Worm (Caenorhabditis elegans) whole organism, L1 larva: Measurements from ENCODE around the gene dyci-1.
A peak's percentile ranks its signal among the peaks of the same experiment; 100 is the strongest.

ENCODE experiments used
- C34B4.2 ChIP-seq: sonication (generic microtip); optimal IDR thresholded peaks from 2 replicates; lab custom pipeline; 2017; ENCODE audit warnings: mild to moderate bottlenecking, missing genetic modification characterization, missing compliant biosample characterization
- Y116A8C.19 ChIP-seq: sonication (generic microtip); optimal IDR thresholded peaks from 2 replicates; lab custom pipeline; 2016; ENCODE audit warnings: missing compliant biosample characterization, missing genetic modification characterization, borderline replicate concordance
- aha-1 ChIP-seq: fragments of 150-350 bp; optimal IDR thresholded peaks from 2 replicates; lab custom pipeline; 2014; ENCODE audit warnings: missing biosample characterization, missing genetic modification characterization
- alr-1 ChIP-seq: fragments of 200-800 bp; sonication (Bioruptor generic); optimal IDR thresholded peaks from 2 replicates; lab custom pipeline; 2018; ENCODE audit warnings: borderline replicate concordance, mild to moderate bottlenecking, missing genetic modification characterization, missing compliant biosample characterization
- aly-2 ChIP-seq: fragments of 150-350 bp; optimal IDR thresholded peaks from 2 replicates; lab custom pipeline; 2014; ENCODE audit warnings: missing biosample characterization, missing genetic modification characterization
- ama-1 ChIP-seq: fragments of 150-350 bp; optimal IDR thresholded peaks from 2 replicates; lab custom pipeline; 2014
- blmp-1 ChIP-seq: fragments of 150-350 bp; optimal IDR thresholded peaks from 2 replicates; lab custom pipeline; 2014; ENCODE audit warnings: missing biosample characterization, missing genetic modification characterization
- ceh-82 ChIP-seq, 3 experiments: fragments of 150-350 bp in 1 of 3; sonication (generic microtip) in 2 of 3; optimal IDR thresholded peaks; 2 replicates each; lab custom pipeline; 2014 to 2017; ENCODE audit warnings: missing biosample characterization in 3 of 3, missing genetic modification characterization in 3 of 3
- ceh-88 ChIP-seq: fragments of 200-800 bp; sonication (Bioruptor generic); IDR thresholded peaks from 2 replicates; pipeline ENCODE4 v1.3.6; 2022; ENCODE audit warnings: missing genetic modification characterization, missing compliant biosample characterization
- ces-1 ChIP-seq: fragments of 150-350 bp; optimal IDR thresholded peaks from 2 replicates; lab custom pipeline; 2014; ENCODE audit warnings: missing biosample characterization, missing genetic modification reagents, missing genetic modification characterization
- dpl-1 ChIP-seq, 3 experiments: fragments of 150-350 bp in 2 of 3; sonication (generic microtip) in 1 of 3; optimal IDR thresholded peaks; 2 replicates each; lab custom pipeline; 2014 to 2017; ENCODE audit warnings: missing biosample characterization in 3 of 3, missing genetic modification characterization in 3 of 3, missing genetic modification reagents in 3 of 3
- efl-1 ChIP-seq, 4 experiments: fragments of 150-350 bp; optimal IDR thresholded peaks in 3 of 4; peaks in 1 of 4; 1 replicate in 1 of 4; 2 replicates in 3 of 4; lab custom pipeline; 2014; ENCODE audit warnings: missing biosample characterization in 2 of 4, missing genetic modification characterization in 2 of 4, missing genetic modification reagents in 2 of 4
- efl-3 ChIP-seq: fragments of 200-800 bp; sonication (Bioruptor generic); optimal IDR thresholded peaks from 2 replicates; lab custom pipeline; 2018; ENCODE audit warnings: mild to moderate bottlenecking, missing genetic modification characterization, missing compliant biosample characterization
- egl-27 ChIP-seq, 2 experiments: fragments of 150-350 bp in 1 of 2; sonication (generic microtip); optimal IDR thresholded peaks; 3 replicates each; lab custom pipeline; 2017 to 2018; ENCODE audit warnings: missing biosample characterization in 2 of 2, missing genetic modification characterization in 2 of 2, missing genetic modification reagents in 2 of 2
- elt-2 ChIP-seq: sonication (generic microtip); optimal IDR thresholded peaks from 2 replicates; lab custom pipeline; 2016; ENCODE audit warnings: missing genetic modification characterization, mild to moderate bottlenecking, inconsistent platforms, missing compliant biosample characterization, missing genetic modification reagents
- ets-5 ChIP-seq: fragments of 200-800 bp; sonication (Bioruptor generic); IDR thresholded peaks from 2 replicates; pipeline ENCODE4 v1.3.6; 2022; ENCODE audit warnings: missing genetic modification characterization, missing compliant biosample characterization
- fkh-10 ChIP-seq: sonication (generic microtip); optimal IDR thresholded peaks from 2 replicates; lab custom pipeline; 2017; ENCODE audit warnings: missing biosample characterization, missing genetic modification reagents, missing genetic modification characterization
- fkh-4 ChIP-seq: sonication (generic microtip); optimal IDR thresholded peaks from 2 replicates; lab custom pipeline; 2016; ENCODE audit warnings: missing compliant biosample characterization, missing genetic modification characterization, borderline replicate concordance
- fos-1 ChIP-seq: fragments of 150-350 bp; optimal IDR thresholded peaks from 2 replicates; lab custom pipeline; 2014; ENCODE audit warnings: missing biosample characterization, missing genetic modification characterization
- grh-1 ChIP-seq: fragments of 200-800 bp; sonication (Bioruptor generic); IDR thresholded peaks from 2 replicates; pipeline ENCODE4 v1.3.6; 2022; ENCODE audit warnings: missing genetic modification reagents, missing genetic modification characterization, missing compliant biosample characterization
- hlh-4 ChIP-seq: sonication (generic microtip); optimal IDR thresholded peaks from 2 replicates; lab custom pipeline; 2016; ENCODE audit warnings: mild to moderate bottlenecking, missing genetic modification characterization, missing compliant biosample characterization
- hpl-2 ChIP-seq: fragments of 150-350 bp; optimal IDR thresholded peaks from 2 replicates; lab custom pipeline; 2014; ENCODE audit warnings: missing biosample characterization, missing genetic modification reagents, missing genetic modification characterization
- irx-1 ChIP-seq: sonication (generic microtip); optimal IDR thresholded peaks from 2 replicates; lab custom pipeline; 2016; ENCODE audit warnings: missing genetic modification characterization, missing compliant biosample characterization
- isw-1 ChIP-seq: fragments of 200-800 bp; sonication (Bioruptor generic); IDR thresholded peaks from 2 replicates; pipeline ENCODE4 v1.3.6; 2022; ENCODE audit warnings: missing genetic modification characterization, missing compliant biosample characterization
- jun-1 ChIP-seq: fragments of 150-350 bp; optimal IDR thresholded peaks from 2 replicates; lab custom pipeline; 2014; ENCODE audit warnings: missing biosample characterization, missing genetic modification reagents, missing genetic modification characterization
- lin-13 ChIP-seq: fragments of 150-350 bp; optimal IDR thresholded peaks from 2 replicates; lab custom pipeline; 2014; ENCODE audit warnings: missing biosample characterization, missing genetic modification reagents, missing genetic modification characterization
- lin-14 ChIP-seq: fragments of 200-800 bp; sonication (Bioruptor generic); optimal IDR thresholded peaks from 2 replicates; lab custom pipeline; 2018; ENCODE audit warnings: mild to moderate bottlenecking, missing genetic modification characterization, moderate library complexity, missing compliant biosample characterization
- lin-15B ChIP-seq: fragments of 150-350 bp; sonication (generic microtip); optimal IDR thresholded peaks from 3 replicates; lab custom pipeline; 2014; ENCODE audit warnings: missing biosample characterization, missing genetic modification characterization
- lir-3 ChIP-seq: sonication (generic microtip); optimal IDR thresholded peaks from 2 replicates; lab custom pipeline; 2016; ENCODE audit warnings: mild to moderate bottlenecking, missing genetic modification characterization, moderate library complexity, missing compliant biosample characterization; ENCODE audit not compliant: poor library complexity
- lsy-2 ChIP-seq, 2 experiments: fragments of 150-350 bp; optimal IDR thresholded peaks; 2 replicates each; lab custom pipeline; 2014; ENCODE audit warnings: missing biosample characterization in 2 of 2, missing genetic modification characterization in 2 of 2
- mab-9 ChIP-seq: fragments of 200-800 bp; sonication (Bioruptor generic); IDR thresholded peaks from 2 replicates; pipeline ENCODE4 v1.3.6; 2022; ENCODE audit warnings: missing genetic modification reagents, missing genetic modification characterization, missing compliant biosample characterization
- mep-1 ChIP-seq: fragments of 150-350 bp; optimal IDR thresholded peaks from 2 replicates; lab custom pipeline; 2014; ENCODE audit warnings: missing biosample characterization, missing genetic modification characterization
- nhr-11 ChIP-seq: fragments of 150-350 bp; optimal IDR thresholded peaks from 2 replicates; lab custom pipeline; 2014; ENCODE audit warnings: missing biosample characterization, missing genetic modification characterization
- nhr-237 ChIP-seq: fragments of 150-350 bp; optimal IDR thresholded peaks from 2 replicates; lab custom pipeline; 2014; ENCODE audit warnings: missing biosample characterization, missing genetic modification characterization
- nhr-28 ChIP-seq: fragments of 150-350 bp; optimal IDR thresholded peaks from 2 replicates; lab custom pipeline; 2014; ENCODE audit warnings: missing biosample characterization, missing genetic modification characterization
- nhr-47 ChIP-seq: sonication (generic microtip); optimal IDR thresholded peaks from 2 replicates; lab custom pipeline; 2016; ENCODE audit warnings: mild to moderate bottlenecking, missing genetic modification characterization, moderate library complexity, missing compliant biosample characterization
- nhr-84 ChIP-seq: sonication (generic microtip); optimal IDR thresholded peaks from 2 replicates; lab custom pipeline; 2017; ENCODE audit warnings: missing biosample characterization, missing genetic modification characterization
- nhr-85 ChIP-seq: sonication (generic microtip); peaks from one replicate; lab custom pipeline; 2016; ENCODE audit warnings: missing genetic modification characterization, inconsistent platforms, missing compliant biosample characterization
- pax-3 ChIP-seq: fragments of 200-800 bp; sonication (Bioruptor generic); optimal IDR thresholded peaks from 2 replicates; lab custom pipeline; 2018; ENCODE audit warnings: mild to moderate bottlenecking, missing genetic modification characterization, moderate library complexity, missing compliant biosample characterization
- pqm-1 ChIP-seq: sonication (generic microtip); optimal IDR thresholded peaks from 3 replicates; lab custom pipeline; 2017; ENCODE audit warnings: missing biosample characterization, missing genetic modification characterization
- skn-1 ChIP-seq: fragments of 150-350 bp; optimal IDR thresholded peaks from 2 replicates; lab custom pipeline; 2014; ENCODE audit warnings: missing biosample characterization, missing genetic modification characterization
- snpc-4 ChIP-seq: fragments of 150-350 bp; optimal IDR thresholded peaks from 2 replicates; lab custom pipeline; 2014; ENCODE audit warnings: missing biosample characterization, missing genetic modification characterization
- snu-23 ChIP-seq: sonication (generic microtip); optimal IDR thresholded peaks from 2 replicates; lab custom pipeline; 2016; ENCODE audit warnings: missing genetic modification characterization, missing compliant biosample characterization
- sup-37 ChIP-seq: fragments of 200-800 bp; sonication (Bioruptor generic); optimal IDR thresholded peaks from 2 replicates; lab custom pipeline; 2018; ENCODE audit warnings: mild to moderate bottlenecking, missing genetic modification characterization, missing compliant biosample characterization
- swsn-7 ChIP-seq: sonication (generic microtip); optimal IDR thresholded peaks from 2 replicates; lab custom pipeline; 2016; ENCODE audit warnings: missing genetic modification characterization, missing compliant biosample characterization
- tbx-2 ChIP-seq: sonication (generic microtip); optimal IDR thresholded peaks from 2 replicates; lab custom pipeline; 2016; ENCODE audit warnings: missing genetic modification characterization, missing compliant biosample characterization
- tlp-1 ChIP-seq: fragments of 150-350 bp; optimal IDR thresholded peaks from 2 replicates; lab custom pipeline; 2014; ENCODE audit warnings: missing biosample characterization, missing genetic modification characterization
- unc-130 ChIP-seq: fragments of 150-350 bp; optimal IDR thresholded peaks from 2 replicates; lab custom pipeline; 2017; ENCODE audit warnings: missing biosample characterization, missing genetic modification characterization, inconsistent platforms
- unc-62 ChIP-seq: fragments of 150-350 bp; optimal IDR thresholded peaks from 2 replicates; lab custom pipeline; 2014; ENCODE audit warnings: missing biosample characterization, missing genetic modification reagents, missing genetic modification characterization
- unc-98 ChIP-seq: fragments of 200-800 bp; sonication (Bioruptor generic); IDR thresholded peaks from 2 replicates; pipeline ENCODE4 v1.3.6; 2022; ENCODE audit warnings: missing genetic modification characterization, missing compliant biosample characterization
- vab-15 ChIP-seq: sonication (generic microtip); optimal IDR thresholded peaks from 2 replicates; lab custom pipeline; 2017; ENCODE audit warnings: missing genotype, mild to moderate bottlenecking, missing genetic modification characterization, missing compliant biosample characterization
- xbp-1 ChIP-seq: sonication (generic microtip); optimal IDR thresholded peaks from 2 replicates; lab custom pipeline; 2016; ENCODE audit warnings: missing genetic modification characterization, missing compliant biosample characterization
- zag-1 ChIP-seq: fragments of 150-350 bp; optimal IDR thresholded peaks from 2 replicates; lab custom pipeline; 2014; ENCODE audit warnings: missing biosample characterization, missing genetic modification characterization
- ztf-11 ChIP-seq, 2 experiments: sonication (generic microtip); optimal IDR thresholded peaks; 2 replicates each; lab custom pipeline; 2016 to 2017; ENCODE audit warnings: missing genetic modification characterization in 2 of 2, missing biosample characterization in 1 of 2, missing compliant biosample characterization in 1 of 2

The dyci-1 gene

DNA sequence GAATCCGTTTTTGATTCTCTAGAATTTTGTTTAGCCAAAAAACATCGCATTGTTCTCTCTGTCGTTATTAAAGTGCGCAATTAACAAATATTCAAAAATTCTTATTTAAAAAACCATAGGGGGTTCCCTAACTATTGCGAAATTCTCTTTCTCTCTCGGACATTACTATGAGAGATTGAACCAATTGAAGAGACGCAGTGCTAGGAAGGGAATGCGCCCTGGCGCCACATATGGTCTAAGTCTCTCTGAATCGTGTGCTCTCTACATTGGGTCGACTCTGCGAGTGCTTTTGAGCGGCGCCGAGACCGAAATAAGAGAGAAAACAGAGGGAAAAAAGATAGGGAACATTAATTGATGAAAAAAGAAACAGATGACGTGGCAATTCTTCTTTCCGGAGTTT is 801 bp upstream of the dyci-1 start:
- TF ChIP-seq alr-1 (no peak), vab-15 (tag; lab: Kevin White, UChicago) (no peak), tbx-2 (peak; percentile 71), hpl-2 (GFP tag; lab: Kevin White, UChicago) (peak; percentile 50), ama-1 (lab: Kevin White, UChicago) (peak; percentile 19), fos-1 (no peak), skn-1 (peak; percentile 82), C34B4.2 (tag; lab: Kevin White, UChicago) (no peak), nhr-85 (no peak), jun-1 (peak; percentile 25), nhr-28 (tag; lab: Kevin White, UChicago) (no peak), unc-62 (GFP tag; lab: Kevin White, UChicago) (no peak), grh-1 (no peak), ceh-88 (no peak), nhr-11 (tag; lab: Kevin White, UChicago) (no peak), sup-37 (peak; percentile 27), swsn-7 (tag; lab: Kevin White, UChicago) (peak; percentile 76), lin-14 (GFP tag; lab: Kevin White, UChicago) (peak; percentile 96), hlh-4 (tag; lab: Kevin White, UChicago) (no peak), fkh-10 (GFP tag; lab: Kevin White, UChicago) (no peak), aly-2 (peak; percentile 9), ets-5 (GFP tag; lab: Robert Waterston, UW) (no peak), snpc-4 (tag; lab: Kevin White, UChicago) (peak; percentile 54), dpl-1 (GFP tag; optimal IDR thresholded peaks at IDR 0.05; lab: Kevin White, UChicago) (peak; percentile 47 to 66 (median 56)), nhr-47 (tag; lab: Kevin White, UChicago) (peak; percentile 72), unc-130 (tag; lab: Kevin White, UChicago) (no peak), ces-1 (no peak), ztf-11 (tag; optimal IDR thresholded peaks at IDR 0.05; lab: Kevin White, UChicago) (no peak), egl-27 (tag; optimal IDR thresholded peaks at IDR 0.05; lab: Kevin White, UChicago) (peak in 1 of 2 experiments; percentile 16), mab-9 (GFP tag; lab: Robert Waterston, UW) (no peak), mep-1 (tag; lab: Kevin White, UChicago) (peak; percentile 87), blmp-1 (peak; percentile 39), ceh-82 (tag; optimal IDR thresholded peaks at IDR 0.05; lab: Kevin White, UChicago) (peak; percentile 47 to 78 (median 78)), lsy-2 (tag; optimal IDR thresholded peaks at IDR 0.05; lab: Kevin White, UChicago) (peak; percentile 65 to 68), zag-1 (tag; lab: Kevin White, UChicago) (no peak), pax-3 (no peak), nhr-84 (no peak), xbp-1 (tag; lab: Kevin White, UChicago) (peak; percentile 68), snu-23 (GFP tag; lab: Kevin White, UChicago) (peak; percentile 89), nhr-237 (tag; lab: Kevin White, UChicago) (peak; percentile 25), tlp-1 (no peak), lir-3 (tag; lab: Kevin White, UChicago) (no peak), lin-13 (GFP tag; lab: Kevin White, UChicago) (peak; percentile 37), elt-2 (tag; lab: Kevin White, UChicago) (peak; percentile 39), efl-3 (GFP tag; lab: Kevin White, UChicago) (no peak), lin-15B (no peak), efl-1 (optimal IDR thresholded peaks at IDR 0.05; lab: Kevin White, UChicago) (peak; percentile 67 to 76), efl-1 (GFP tag; optimal IDR thresholded peaks at IDR 0.05 in 1 of 2; lab: Kevin White, UChicago) (peak; percentile 42 to 88), isw-1 (GFP tag; lab: Robert Waterston, UW) (peak; percentile 67), pqm-1 (tag; lab: Kevin White, UChicago) (no peak), Y116A8C.19 (no peak), unc-98 (GFP tag; lab: Robert Waterston, UW) (no peak), irx-1 (tag; lab: Kevin White, UChicago) (peak; percentile 37), fkh-4 (tag; lab: Kevin White, UChicago) (peak; percentile 57), aha-1 (tag; lab: Kevin White, UChicago) (no peak)
